Worm (Caenorhabditis elegans) whole organism, L4 larva: ENCODE data around the gene Y75B8A.10.

Experiments used
- F10B5.3 ChIP-seq: sonication (generic microtip); optimal IDR thresholded peaks from 2 replicates; lab custom pipeline; 2016; ENCODE audit warnings: mild to moderate bottlenecking, missing genetic modification characterization, missing compliant biosample characterization
- F26F4.8 ChIP-seq: fragments of 200-800 bp; sonication (Bioruptor generic); conservative IDR thresholded peaks from 2 replicates; pipeline ENCODE4 v1.3.6; 2022; ENCODE audit warnings: missing genetic modification characterization, missing compliant biosample characterization
- F37D6.2 ChIP-seq: sonication (generic microtip); optimal IDR thresholded peaks from 2 replicates; lab custom pipeline; 2016; ENCODE audit warnings: mild to moderate bottlenecking, missing genetic modification characterization, missing compliant biosample characterization
- F44E2.7 ChIP-seq: fragments of 200-800 bp; sonication (Bioruptor generic); IDR thresholded peaks from 2 replicates; pipeline ENCODE4 v2.1.2; 2022; ENCODE audit warnings: missing genetic modification characterization, missing compliant biosample characterization
- T26A8.4 ChIP-seq: fragments of 200-800 bp; sonication (Bioruptor generic); IDR thresholded peaks from 2 replicates; pipeline ENCODE4 v1.3.6; 2022; ENCODE audit warnings: missing genetic modification characterization, missing compliant biosample characterization
- Y5F2A.4 ChIP-seq: fragments of 200-800 bp; sonication (Bioruptor generic); optimal IDR thresholded peaks from 2 replicates; lab custom pipeline; 2018; ENCODE audit warnings: mild to moderate bottlenecking, missing genetic modification characterization, missing compliant biosample characterization
- ceh-20 ChIP-seq: fragments of 200-800 bp; sonication (Bioruptor generic); IDR thresholded peaks from 2 replicates; pipeline ENCODE4 v1.3.6; 2022; ENCODE audit warnings: missing genetic modification reagents, missing genetic modification characterization, missing compliant biosample characterization
- ceh-28 ChIP-seq: fragments of 150-350 bp; optimal IDR thresholded peaks from 2 replicates; lab custom pipeline; 2014; ENCODE audit warnings: missing biosample characterization, missing genetic modification reagents, missing genetic modification characterization
- ceh-44 ChIP-seq: fragments of 200-800 bp; sonication (Bioruptor generic); IDR thresholded peaks from 2 replicates; pipeline ENCODE4 v1.3.6; 2022; ENCODE audit warnings: missing genetic modification reagents, missing genetic modification characterization, missing compliant biosample characterization
- ces-1 ChIP-seq: fragments of 150-350 bp; sonication (generic microtip); optimal IDR thresholded peaks from 4 replicates; lab custom pipeline; 2014; ENCODE audit warnings: missing biosample characterization, missing genetic modification reagents, missing genetic modification characterization
- cey-2 ChIP-seq: sonication (generic microtip); optimal IDR thresholded peaks from 3 replicates; lab custom pipeline; 2017; ENCODE audit warnings: missing genetic modification characterization, mild to moderate bottlenecking, missing compliant biosample characterization, antibody characterized with exemption, borderline replicate concordance; ENCODE audit not compliant: insufficient read depth
- daf-12 ChIP-seq: fragments of 150-350 bp; optimal IDR thresholded peaks from 2 replicates; lab custom pipeline; 2014; ENCODE audit warnings: missing biosample characterization, missing genetic modification reagents, missing genetic modification characterization
- dmd-9 ChIP-seq: fragments of 200-800 bp; sonication (Bioruptor generic); IDR thresholded peaks from 2 replicates; pipeline ENCODE4 v1.3.6; 2022; ENCODE audit warnings: missing genetic modification reagents, missing genetic modification characterization, missing compliant biosample characterization
- dpl-1 ChIP-seq: fragments of 150-350 bp; optimal IDR thresholded peaks from 2 replicates; lab custom pipeline; 2014; ENCODE audit warnings: missing biosample characterization, missing genetic modification reagents, missing genetic modification characterization
- duxl-1 ChIP-seq: sonication (generic microtip); optimal IDR thresholded peaks from 2 replicates; lab custom pipeline; 2016; ENCODE audit warnings: mild to moderate bottlenecking, missing genetic modification characterization, moderate library complexity, missing compliant biosample characterization; ENCODE audit not compliant: poor library complexity
- dve-1 ChIP-seq: sonication (generic microtip); optimal IDR thresholded peaks from 2 replicates; lab custom pipeline; 2017; ENCODE audit warnings: antibody characterized with exemption, mild to moderate bottlenecking, missing genetic modification characterization, missing compliant biosample characterization; ENCODE audit not compliant: insufficient read depth
- egl-27 ChIP-seq: sonication (generic microtip); optimal IDR thresholded peaks from 3 replicates; lab custom pipeline; 2017; ENCODE audit warnings: missing biosample characterization, missing genetic modification reagents, missing genetic modification characterization
- egl-43 ChIP-seq: fragments of 200-800 bp; sonication (Bioruptor generic); IDR thresholded peaks from 2 replicates; pipeline ENCODE4 v1.3.6; 2022; ENCODE audit warnings: missing genetic modification reagents, missing genetic modification characterization, missing compliant biosample characterization
- gei-8 ChIP-seq: fragments of 200-800 bp; sonication (Bioruptor generic); optimal IDR thresholded peaks from 2 replicates; lab custom pipeline; 2018; ENCODE audit warnings: mild to moderate bottlenecking, missing genetic modification characterization, missing compliant biosample characterization
- hif-1 ChIP-seq, 2 experiments: sonication (generic microtip); optimal IDR thresholded peaks; 2 replicates each; lab custom pipeline; 2016 to 2017; ENCODE audit warnings: missing compliant biosample characterization in 2 of 2, missing genetic modification characterization in 2 of 2, missing genetic modification reagents in 2 of 2, missing genotype in 2 of 2, mild to moderate bottlenecking in 1 of 2
- hlh-11 ChIP-seq: fragments of 200-800 bp; sonication (Bioruptor generic); optimal IDR thresholded peaks from 2 replicates; lab custom pipeline; 2018; ENCODE audit warnings: mild to moderate bottlenecking, missing genetic modification characterization, missing compliant biosample characterization
- hlh-30 ChIP-seq: sonication (generic microtip); optimal IDR thresholded peaks from 2 replicates; lab custom pipeline; 2017; ENCODE audit warnings: antibody characterized with exemption, mild to moderate bottlenecking, missing genetic modification characterization, missing compliant biosample characterization; ENCODE audit not compliant: insufficient read depth
- lim-7 ChIP-seq: fragments of 200-800 bp; sonication (Bioruptor generic); IDR thresholded peaks from 2 replicates; pipeline ENCODE4 v1.3.6; 2022; ENCODE audit warnings: missing genetic modification characterization, missing compliant biosample characterization
- lin-1 ChIP-seq: fragments of 200-800 bp; sonication (Bioruptor generic); IDR thresholded peaks from 2 replicates; pipeline ENCODE4 v1.3.6; 2022; ENCODE audit warnings: missing genetic modification reagents, missing genetic modification characterization, missing compliant biosample characterization
- lin-38 ChIP-seq: fragments of 200-800 bp; sonication (Bioruptor generic); IDR thresholded peaks from 2 replicates; pipeline ENCODE4 v1.3.6; 2022; ENCODE audit warnings: missing genetic modification reagents, missing genetic modification characterization, missing compliant biosample characterization
- lir-3 ChIP-seq: sonication (generic microtip); optimal IDR thresholded peaks from 2 replicates; lab custom pipeline; 2016; ENCODE audit warnings: mild to moderate bottlenecking, missing genetic modification characterization, missing compliant biosample characterization
- madf-5 ChIP-seq, 2 experiments: fragments of 200-800 bp; sonication (Bioruptor generic); IDR thresholded peaks; 2 replicates each; pipeline ENCODE4 v1.3.6; 2022; ENCODE audit warnings: missing compliant biosample characterization in 2 of 2, missing genetic modification characterization in 2 of 2
- madf-9 ChIP-seq: fragments of 200-800 bp; sonication (Bioruptor generic); conservative IDR thresholded peaks from 2 replicates; pipeline ENCODE4 v1.3.6; 2022; ENCODE audit warnings: missing genetic modification reagents, missing genetic modification characterization, missing compliant biosample characterization
- mdl-1 ChIP-seq, 2 experiments: fragments of 150-350 bp in 1 of 2; sonication (generic microtip) in 1 of 2; optimal IDR thresholded peaks; 2 replicates each; lab custom pipeline; 2014 to 2017; ENCODE audit warnings: missing biosample characterization in 2 of 2, missing genetic modification characterization in 2 of 2
- mxl-2 ChIP-seq: fragments of 200-800 bp; sonication (Bioruptor generic); conservative IDR thresholded peaks from 2 replicates; pipeline ENCODE4 v1.3.6; 2022; ENCODE audit warnings: missing genetic modification reagents, missing genetic modification characterization, missing compliant biosample characterization
- nhr-10 ChIP-seq: fragments of 150-350 bp; optimal IDR thresholded peaks from 2 replicates; lab custom pipeline; 2014; ENCODE audit warnings: missing biosample characterization, missing genetic modification characterization
- nhr-28 ChIP-seq: fragments of 150-350 bp; optimal IDR thresholded peaks from 2 replicates; lab custom pipeline; 2014; ENCODE audit warnings: missing biosample characterization, missing genetic modification characterization
- nhr-42 ChIP-seq: fragments of 200-800 bp; sonication (Bioruptor generic); IDR thresholded peaks from 2 replicates; pipeline ENCODE4 v1.3.6; 2022; ENCODE audit warnings: missing genetic modification characterization, missing compliant biosample characterization
- nhr-48 ChIP-seq: sonication (generic microtip); optimal IDR thresholded peaks from 2 replicates; lab custom pipeline; 2016; ENCODE audit warnings: mild to moderate bottlenecking, missing genetic modification characterization, missing compliant biosample characterization
- nhr-6 ChIP-seq: fragments of 150-350 bp; optimal IDR thresholded peaks from 2 replicates; lab custom pipeline; 2014; ENCODE audit warnings: missing biosample characterization, missing genetic modification characterization
- nhr-76 ChIP-seq: fragments of 150-350 bp; optimal IDR thresholded peaks from 2 replicates; lab custom pipeline; 2014; ENCODE audit warnings: missing biosample characterization, missing genetic modification characterization
- nhr-77 ChIP-seq: fragments of 150-350 bp; optimal IDR thresholded peaks from 2 replicates; lab custom pipeline; 2014; ENCODE audit warnings: missing biosample characterization, missing genetic modification characterization
- pha-4 ChIP-seq, 2 experiments: fragments of 150-350 bp in 1 of 2; fragments of 200-800 bp in 1 of 2; sonication (Bioruptor generic) in 1 of 2; IDR thresholded peaks in 1 of 2; optimal IDR thresholded peaks in 1 of 2; 2 replicates each; pipeline versions ENCODE4 v1.3.6 to Lab custom; 2014 to 2022; ENCODE audit warnings: missing genetic modification characterization in 2 of 2, missing genetic modification reagents in 2 of 2, missing biosample characterization in 1 of 2, missing compliant biosample characterization in 1 of 2
- rbr-2 ChIP-seq: sonication (generic microtip); optimal IDR thresholded peaks from 2 replicates; lab custom pipeline; 2016; ENCODE audit warnings: missing genotype, missing genetic modification characterization, missing compliant biosample characterization
- set-16 ChIP-seq: fragments of 200-800 bp; sonication (Bioruptor generic); IDR thresholded peaks from 2 replicates; pipeline ENCODE4 v1.3.6; 2022; ENCODE audit warnings: missing genetic modification reagents, missing genetic modification characterization, missing compliant biosample characterization
- skn-1 ChIP-seq: fragments of 150-350 bp; optimal IDR thresholded peaks from 2 replicates; lab custom pipeline; 2014; ENCODE audit warnings: missing biosample characterization, missing genetic modification characterization
- snpc-1.2 ChIP-seq: fragments of 200-800 bp; sonication (Bioruptor generic); IDR thresholded peaks from 2 replicates; pipeline ENCODE4 v1.3.6; 2022; ENCODE audit warnings: missing genetic modification reagents, missing genetic modification characterization, missing compliant biosample characterization
- spr-1 ChIP-seq: sonication (generic microtip); optimal IDR thresholded peaks from 2 replicates; lab custom pipeline; 2016; ENCODE audit warnings: mild to moderate bottlenecking, missing genetic modification characterization, missing compliant biosample characterization
- spr-3 ChIP-seq: fragments of 200-800 bp; sonication (Bioruptor generic); optimal IDR thresholded peaks from 2 replicates; lab custom pipeline; 2018; ENCODE audit warnings: mild to moderate bottlenecking, missing genetic modification characterization, missing compliant biosample characterization
- tra-1 ChIP-seq: fragments of 200-800 bp; sonication (Bioruptor generic); IDR thresholded peaks from 2 replicates; pipeline ENCODE4 v1.3.6; 2022; ENCODE audit warnings: missing genetic modification reagents, missing genetic modification characterization, missing compliant biosample characterization
- unc-39 ChIP-seq: sonication (generic microtip); optimal IDR thresholded peaks from 2 replicates; lab custom pipeline; 2017; ENCODE audit warnings: missing biosample characterization, missing genetic modification characterization
- unc-62 ChIP-seq, 3 experiments: fragments of 150-350 bp in 1 of 3; sonication (generic microtip); optimal IDR thresholded peaks in 2 of 3; peaks in 1 of 3; 1 replicate in 1 of 3; 2 replicates in 2 of 3; lab custom pipeline; 2014 to 2017; ENCODE audit warnings: missing biosample characterization in 3 of 3, missing genetic modification characterization in 3 of 3, missing genetic modification reagents in 3 of 3, missing genotype in 1 of 3
- vab-7 ChIP-seq: fragments of 200-800 bp; sonication (Bioruptor generic); IDR thresholded peaks from 2 replicates; pipeline ENCODE4 v1.3.6; 2022; ENCODE audit warnings: missing genetic modification reagents, missing genetic modification characterization, missing compliant biosample characterization
- zip-2 ChIP-seq: fragments of 150-350 bp; optimal IDR thresholded peaks from 2 replicates; lab custom pipeline; 2014; ENCODE audit warnings: missing biosample characterization, missing genetic modification characterization

Gene Y75B8A.10

ce11 chrIII:12226089-12226682 is 43.4 kb upstream of the Y75B8A.10 start, which contains the start of the genes Y75B8A.18 and Y75B8A.19 (continued):
- no peak for TF ChIP-seq mdl-1 (tag; optimal IDR thresholded peaks at IDR 0.05; lab: Kevin White, UChicago)
- TF ChIP-seq ceh-44 (GFP tag; lab: Robert Waterston, UW), result no peak
- TF ChIP-seq pha-4 (GFP tag; IDR thresholded peaks at IDR 0.05; lab: Robert Waterston, UW), result no peak
- TF ChIP-seq pha-4 (tag; optimal IDR thresholded peaks at IDR 0.05; lab: Kevin White, UChicago), result no peak
- TF ChIP-seq zip-2, result no peak
- no peak for TF ChIP-seq nhr-76
- no peak for TF ChIP-seq spr-3
- no peak for TF ChIP-seq F37D6.2
- no peak for TF ChIP-seq madf-9
- no peak for TF ChIP-seq tra-1
- TF ChIP-seq lin-38 (GFP tag; lab: Robert Waterston, UW), result peak; percentile 95
- no peak for TF ChIP-seq hlh-11 (tag; lab: Kevin White, UChicago)
- TF ChIP-seq unc-39, result no peak
- no peak for TF ChIP-seq madf-5 (GFP tag; IDR thresholded peaks at IDR 0.05; lab: Robert Waterston, UW)
- no peak for TF ChIP-seq snpc-1.2 (GFP tag; lab: Robert Waterston, UW)
- no peak for TF ChIP-seq duxl-1
- TF ChIP-seq dpl-1 (GFP tag; lab: Kevin White, UChicago), result peak; percentile 85
- TF ChIP-seq T26A8.4 (GFP tag; lab: Robert Waterston, UW), result no peak
- TF ChIP-seq nhr-77 (tag; lab: Kevin White, UChicago), result no peak
- peak; percentile 24 for TF ChIP-seq nhr-6 (tag; lab: Kevin White, UChicago)
- no peak for TF ChIP-seq gei-8 (GFP tag; lab: Kevin White, UChicago)
- TF ChIP-seq dve-1 (tag; lab: Kevin White, UChicago), result peak; percentile 4
- no peak for TF ChIP-seq F44E2.7 (GFP tag; lab: Robert Waterston, UW)
- TF ChIP-seq F26F4.8 (GFP tag; lab: Robert Waterston, UW), result no peak
- TF ChIP-seq hif-1 (tag; optimal IDR thresholded peaks at IDR 0.05; lab: Kevin White, UChicago), result peak in 1 of 2 experiments; percentile 10
- TF ChIP-seq dmd-9, result no peak
- no peak for TF ChIP-seq lir-3 (tag; lab: Kevin White, UChicago)
- no peak for TF ChIP-seq daf-12 (tag; lab: Kevin White, UChicago)
- no peak for TF ChIP-seq ces-1 (GFP tag; lab: Kevin White, UChicago)
- peak; percentile 37 for TF ChIP-seq rbr-2 (tag; lab: Kevin White, UChicago)
- no peak for TF ChIP-seq skn-1
- no peak for TF ChIP-seq nhr-10 (tag; lab: Kevin White, UChicago)
- TF ChIP-seq spr-1 (tag; lab: Kevin White, UChicago), result no peak
- no peak for TF ChIP-seq ceh-28 (tag; lab: Kevin White, UChicago)
- TF ChIP-seq Y5F2A.4 (GFP tag; lab: Kevin White, UChicago), result no peak
- TF ChIP-seq set-16 (GFP tag; lab: Robert Waterston, UW), result no peak
- TF ChIP-seq ceh-20 (GFP tag; lab: Robert Waterston, UW), result no peak
- peak; percentile 48 for TF ChIP-seq hlh-30 (tag; lab: Kevin White, UChicago)
- TF ChIP-seq egl-43 (GFP tag; lab: Robert Waterston, UW), result no peak
- no peak for TF ChIP-seq cey-2
- no peak for TF ChIP-seq nhr-42
- peak in 1 of 2 experiments; percentile 58 for TF ChIP-seq unc-62 (GFP tag; optimal IDR thresholded peaks at IDR 0.05 in 1 of 2; lab: Kevin White, UChicago)
- no peak for TF ChIP-seq unc-62 (tag; optimal IDR thresholded peaks at IDR 0.05; lab: Kevin White, UChicago)
- TF ChIP-seq lim-7 (GFP tag; lab: Robert Waterston, UW), result no peak
- no peak for TF ChIP-seq vab-7 (GFP tag; lab: Robert Waterston, UW)
- TF ChIP-seq nhr-48 (tag; lab: Kevin White, UChicago), result no peak
- TF ChIP-seq nhr-28, result no peak
- no peak for TF ChIP-seq F10B5.3 (tag; lab: Kevin White, UChicago)
- no peak for TF ChIP-seq mxl-2 (GFP tag; lab: Robert Waterston, UW)
- TF ChIP-seq egl-27 (tag; lab: Kevin White, UChicago), result no peak
- no peak for TF ChIP-seq lin-1 (GFP tag; lab: Robert Waterston, UW)
